Fruit fly (Drosophila melanogaster) Kc167 (cell line): ENCODE data around the gene amx.

Experiments
- Myc ChIP-seq: fragments of >200 bp; optimal IDR thresholded peaks from 2 replicates; lab custom pipeline; 2017; ENCODE audit warnings: missing external identifiers
- Sin3A ChIP-seq: fragments of >200 bp; optimal IDR thresholded peaks from 2 replicates; lab custom pipeline; 2018; ENCODE audit warnings: missing external identifiers
- h ChIP-seq: fragments of >200 bp; optimal IDR thresholded peaks from 3 replicates; lab custom pipeline; 2018; ENCODE audit warnings: missing external identifiers
- insv ChIP-seq: fragments of >200 bp; optimal IDR thresholded peaks from 3 replicates; lab custom pipeline; 2018; ENCODE audit warnings: missing external identifiers
- psq ChIP-seq: fragments of >200 bp; optimal IDR thresholded peaks from 2 replicates; lab custom pipeline; 2017; ENCODE audit warnings: missing external identifiers
- ttk ChIP-seq: sonication (Bioruptor generic); optimal IDR thresholded peaks from 2 replicates; lab custom pipeline; 2017; ENCODE audit warnings: missing external identifiers

The amx gene

DNA sequence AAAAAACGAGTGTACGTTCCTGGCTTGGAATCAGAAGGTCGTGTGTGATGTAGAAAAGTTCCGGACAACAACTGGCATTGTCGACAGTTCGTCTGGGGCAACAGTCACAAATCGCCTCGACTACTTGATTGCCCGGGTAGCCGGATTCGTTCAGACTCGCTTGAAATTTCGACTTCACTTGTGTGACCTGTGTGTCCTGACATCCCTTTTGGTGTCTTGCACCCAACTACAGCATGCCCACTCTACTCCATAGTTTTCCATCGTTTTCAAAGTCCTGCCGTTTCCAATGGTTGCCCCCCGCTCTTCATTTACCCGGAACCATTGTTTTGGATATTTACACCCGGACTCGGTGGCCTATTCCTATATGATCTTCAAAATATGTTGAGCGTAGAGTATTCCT, 20.5 kb upstream of the amx start, which contains the start of gene Erk7:
Gene Erk7, minus strand, starts transcription at position 101 of the 400 bp plus-strand sequence.
- TF ChIP-seq psq: no peak
- no peak for TF ChIP-seq Sin3A (lab: Kevin White, UChicago)
- TF ChIP-seq h (lab: Kevin White, UChicago): no peak
- TF ChIP-seq insv (lab: Kevin White, UChicago): no peak
- no peak for TF ChIP-seq Myc
- TF ChIP-seq ttk: no peak

DNA sequence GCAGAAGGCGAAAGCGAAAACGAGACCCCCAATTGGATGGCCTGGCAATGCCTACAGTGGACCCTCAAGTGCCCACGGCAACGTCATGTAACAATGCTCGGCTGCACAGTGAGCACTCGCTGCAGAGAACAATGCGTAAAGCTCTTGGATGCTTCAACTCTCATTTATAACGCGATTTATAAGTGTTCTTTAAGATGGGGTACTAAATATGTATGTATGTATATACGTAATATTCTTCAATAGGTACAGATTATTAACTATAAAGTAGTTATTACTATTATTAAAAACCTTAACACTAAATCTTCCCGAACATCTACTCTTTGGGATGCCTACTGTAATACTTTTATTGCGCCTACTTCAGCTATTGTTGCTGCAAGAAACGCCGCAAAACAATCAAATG, 18.9 kb upstream of the amx start:
- TF ChIP-seq psq (no peak), insv (lab: Kevin White, UChicago) (no peak), Sin3A (lab: Kevin White, UChicago) (no peak), h (lab: Kevin White, UChicago) (no peak), Myc (no peak), ttk (no peak)

DNA sequence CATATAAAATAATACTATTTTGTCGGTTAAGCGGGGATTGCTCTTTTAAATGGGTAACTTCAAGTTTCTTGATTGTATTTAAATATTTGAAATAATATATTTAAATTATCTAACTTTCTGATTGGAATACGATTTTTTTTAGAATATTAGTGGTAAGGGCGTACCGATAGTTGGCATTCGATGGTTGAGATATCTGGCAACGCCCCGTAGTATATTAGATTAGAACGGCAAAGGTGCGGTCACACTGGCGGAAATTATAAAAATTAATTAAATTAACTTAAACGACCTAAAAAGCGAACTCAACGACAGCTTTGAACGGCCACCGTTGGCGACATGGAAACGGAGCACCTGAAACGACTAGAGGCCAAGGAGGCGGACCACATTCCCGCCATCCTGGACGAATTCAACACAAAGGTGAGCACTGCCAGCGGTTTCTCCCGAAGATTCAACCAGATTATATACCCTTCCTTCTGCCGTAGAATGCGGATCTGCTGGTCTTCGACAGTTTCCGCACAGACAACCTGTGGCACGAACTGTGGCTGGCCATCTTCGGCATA, 8.9 kb upstream of the amx start, which contains the start of gene ric8a:
Gene ric8a, plus strand, starts transcription at position 205 of the 557 bp plus-strand sequence.
- TF ChIP-seq ttk (no peak), h (lab: Kevin White, UChicago) (no peak), Sin3A (lab: Kevin White, UChicago) (no peak), psq (no peak), Myc (no peak), insv (lab: Kevin White, UChicago) (no peak)

DNA sequence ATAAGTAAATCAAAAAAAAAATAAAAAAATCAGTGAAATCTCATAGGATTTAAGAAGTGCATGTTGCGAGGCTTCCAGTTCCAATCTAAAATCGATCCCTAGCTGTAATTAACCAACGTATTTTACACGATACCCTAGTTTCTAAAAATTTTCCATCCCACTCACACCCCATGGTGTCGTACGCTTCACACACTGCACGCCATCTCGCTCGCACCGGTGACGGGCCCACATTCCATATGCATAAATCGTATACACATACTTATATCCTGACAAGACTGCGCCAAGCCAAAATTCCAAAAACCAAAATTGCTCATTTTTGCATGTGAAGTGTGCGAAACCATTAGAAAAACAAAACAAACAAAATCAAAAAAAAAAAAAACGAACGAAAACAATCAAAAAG, 7.9 kb upstream of the amx start:
- TF ChIP-seq Sin3A (lab: Kevin White, UChicago): no peak
- no peak for TF ChIP-seq psq
- TF ChIP-seq Myc: no peak
- no peak for TF ChIP-seq h (lab: Kevin White, UChicago)
- no peak for TF ChIP-seq ttk
- TF ChIP-seq insv (lab: Kevin White, UChicago): no peak

DNA sequence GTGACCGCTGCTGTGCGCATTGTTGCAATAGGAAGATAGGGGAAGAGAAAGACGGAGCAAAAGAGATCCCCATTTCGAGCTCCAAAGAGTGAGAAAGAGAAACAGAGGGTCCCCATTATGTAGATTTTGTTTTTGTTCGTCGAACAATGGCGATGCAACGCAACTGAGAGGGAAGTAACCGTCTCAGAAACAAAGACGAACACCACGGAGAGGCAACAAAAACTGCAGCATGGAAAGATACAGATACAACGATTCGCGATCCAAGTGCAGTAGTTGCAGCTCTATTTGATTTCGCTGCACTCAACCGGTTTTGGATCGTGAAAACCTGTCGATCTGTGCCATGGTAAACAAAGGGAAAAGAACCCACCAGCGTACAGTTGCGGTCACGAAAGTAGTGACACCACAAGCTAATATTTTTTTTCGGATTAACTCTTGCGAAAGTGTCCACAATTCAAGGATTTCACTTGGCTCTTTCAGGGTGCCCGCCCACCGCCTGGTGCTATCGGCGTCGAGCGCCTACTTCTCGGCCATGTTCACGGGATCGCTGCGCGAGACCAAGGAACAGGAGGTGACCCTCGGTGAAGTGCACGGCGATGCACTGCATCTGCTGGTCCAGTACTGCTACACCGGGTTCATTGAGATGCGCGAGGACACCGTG, 5.0 kb upstream of the amx start:
- TF ChIP-seq h (lab: Kevin White, UChicago) (no peak), ttk (no peak), insv (lab: Kevin White, UChicago) (no peak), Sin3A (lab: Kevin White, UChicago) (no peak), psq (no peak), Myc (no peak)

DNA sequence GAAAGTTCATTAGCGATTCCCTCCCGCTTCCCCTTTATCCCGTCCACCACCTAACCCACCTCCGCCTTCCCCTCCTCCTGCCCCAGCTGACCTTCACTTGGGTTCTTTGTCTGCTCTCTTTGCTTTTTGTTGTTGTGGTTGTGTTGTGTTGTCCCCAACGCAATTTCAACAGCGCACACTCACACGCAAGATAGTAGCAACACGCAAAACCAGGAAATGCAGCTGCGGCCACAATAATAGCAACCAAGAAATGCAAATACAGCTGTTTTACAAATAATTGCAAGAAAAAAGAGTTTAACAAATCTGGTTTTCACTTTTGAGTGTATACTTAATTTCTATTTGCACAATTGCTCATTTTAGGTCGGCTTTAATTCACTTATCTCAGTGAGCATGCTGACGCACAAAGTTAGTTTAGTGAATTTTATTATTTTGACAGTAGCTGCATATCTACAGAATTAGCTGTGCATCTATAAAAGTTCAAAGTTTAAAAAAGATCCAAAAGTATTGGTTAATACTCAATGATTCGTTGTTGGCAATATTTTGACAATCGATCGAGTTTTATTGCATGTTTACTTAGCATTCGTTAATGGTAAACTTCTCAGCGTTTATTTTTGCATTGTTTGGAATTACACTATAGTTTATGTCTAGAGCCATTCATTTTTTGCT, 4.2 kb upstream of the amx start:
- no peak for TF ChIP-seq h (lab: Kevin White, UChicago)
- no peak for TF ChIP-seq psq
- no peak for TF ChIP-seq Myc
- TF ChIP-seq ttk: no peak
- TF ChIP-seq Sin3A (lab: Kevin White, UChicago): no peak
- TF ChIP-seq insv (lab: Kevin White, UChicago): no peak

DNA sequence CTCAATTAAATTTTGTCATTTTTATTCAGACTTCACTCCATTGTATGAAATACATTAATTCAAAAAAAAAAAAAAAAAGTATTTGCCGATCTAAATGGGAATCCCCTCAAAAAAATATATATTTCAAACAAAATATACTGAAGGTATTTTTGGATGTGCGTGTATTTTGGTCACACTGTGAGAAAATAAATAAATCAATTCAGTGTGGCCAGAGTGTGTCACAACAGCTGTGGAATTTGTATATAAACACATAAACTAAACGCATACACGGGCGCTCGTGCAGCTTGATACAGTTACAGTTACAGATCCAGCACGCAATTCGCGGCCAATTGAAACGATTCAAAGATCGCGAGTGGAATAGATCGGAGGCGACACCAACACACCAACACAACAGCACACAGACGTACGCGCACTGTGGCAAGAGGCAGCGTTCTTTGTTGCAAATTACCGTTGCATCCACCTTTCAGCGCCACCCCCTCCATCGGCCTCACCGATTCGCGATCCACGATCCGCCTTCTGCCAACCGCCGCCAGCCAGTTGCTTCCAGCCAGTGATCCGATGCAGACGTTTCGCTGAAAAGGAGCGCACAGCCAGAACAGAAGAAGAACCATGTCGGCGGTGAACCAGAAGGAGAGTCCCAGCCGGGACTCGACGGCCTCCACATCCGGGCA, 3.2 kb upstream of the amx start, which contains the start of gene CG17754:
Gene CG17754, plus strand, starts transcription at position 260 of the 671 bp plus-strand sequence.
- TF ChIP-seq insv (lab: Kevin White, UChicago) (no peak), h (lab: Kevin White, UChicago) (no peak), ttk (no peak), Myc (no peak), Sin3A (lab: Kevin White, UChicago) (no peak), psq (no peak)

DNA sequence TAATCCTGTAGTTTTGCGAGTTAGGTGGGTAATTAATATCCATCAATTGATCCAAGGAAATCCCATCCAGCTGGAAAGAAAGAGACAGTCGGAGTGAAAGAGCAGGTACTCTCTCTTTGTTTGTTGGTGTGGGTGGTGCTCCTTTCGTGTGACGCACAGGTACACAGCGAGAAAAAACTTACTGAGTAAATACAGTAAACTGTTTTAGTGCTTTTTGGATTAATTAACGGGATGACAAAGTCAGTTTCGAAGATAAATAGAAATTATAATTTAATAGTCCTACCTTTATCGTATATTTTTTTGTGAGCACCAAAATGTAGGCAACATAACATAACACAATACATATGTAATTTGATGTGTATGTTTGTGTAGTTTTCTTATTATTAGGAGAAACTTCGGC, 904 bp upstream of the amx start:
- TF ChIP-seq Myc: no peak

DNA sequence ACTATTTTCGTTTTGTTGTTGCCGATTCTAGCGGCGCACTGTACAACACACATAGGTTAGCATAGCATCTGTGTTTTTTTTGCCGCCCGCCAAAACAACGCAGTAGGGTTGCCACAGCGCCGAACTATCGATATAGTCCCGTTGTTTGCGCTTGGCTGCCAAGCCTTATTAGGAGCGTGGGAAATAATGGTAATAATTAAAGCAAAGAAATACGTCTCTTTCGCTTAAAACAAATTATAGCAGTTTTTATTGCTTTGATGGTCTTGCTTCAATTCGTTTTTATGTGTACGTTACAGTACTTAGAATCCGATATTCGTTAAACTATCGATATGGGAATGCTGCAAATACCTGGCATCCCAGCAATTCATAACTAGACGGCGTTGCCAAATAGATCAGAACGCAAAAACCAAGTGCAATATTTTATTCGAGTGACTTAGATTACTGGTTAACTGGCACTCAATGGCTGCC, 3.7 kb downstream of the amx start, which contains the start of the genes mxc and Larp7:
Gene mxc, minus strand, starts transcription at position 51 of the 468 bp plus-strand sequence.
Gene Larp7, plus strand, starts transcription at position 401 of the 468 bp plus-strand sequence.
- TF ChIP-seq h (lab: Kevin White, UChicago) (no peak), Myc (no peak), Sin3A (lab: Kevin White, UChicago) (no peak), psq (no peak), insv (lab: Kevin White, UChicago) (no peak), ttk (no peak)

DNA sequence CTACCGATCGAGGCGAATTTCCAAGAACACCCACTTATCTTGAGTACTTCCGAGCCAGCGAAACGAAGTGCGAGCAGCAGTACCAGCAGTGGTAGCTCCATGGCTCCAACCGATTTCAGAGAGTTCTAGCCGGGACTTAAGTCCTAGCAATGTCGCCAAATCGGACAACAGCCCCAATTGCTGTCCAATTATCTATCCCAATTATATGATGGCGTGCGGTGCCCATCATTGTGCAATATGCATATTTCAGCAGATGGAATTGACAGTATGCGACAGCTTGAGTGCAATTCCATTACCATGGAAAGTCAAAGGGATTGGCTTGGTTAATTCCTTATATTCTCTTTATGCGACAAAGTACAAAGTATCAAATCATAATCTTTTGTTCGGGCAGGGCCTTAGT, 10.7 kb downstream of the amx start, which contains the start of gene Ir8a:
Gene Ir8a, minus strand, starts transcription at position 101 of the 400 bp plus-strand sequence.
- no peak for TF ChIP-seq insv (lab: Kevin White, UChicago)
- no peak for TF ChIP-seq Myc
- no peak for TF ChIP-seq Sin3A (lab: Kevin White, UChicago)
- TF ChIP-seq h (lab: Kevin White, UChicago): no peak
- no peak for TF ChIP-seq psq
- TF ChIP-seq ttk: no peak

DNA sequence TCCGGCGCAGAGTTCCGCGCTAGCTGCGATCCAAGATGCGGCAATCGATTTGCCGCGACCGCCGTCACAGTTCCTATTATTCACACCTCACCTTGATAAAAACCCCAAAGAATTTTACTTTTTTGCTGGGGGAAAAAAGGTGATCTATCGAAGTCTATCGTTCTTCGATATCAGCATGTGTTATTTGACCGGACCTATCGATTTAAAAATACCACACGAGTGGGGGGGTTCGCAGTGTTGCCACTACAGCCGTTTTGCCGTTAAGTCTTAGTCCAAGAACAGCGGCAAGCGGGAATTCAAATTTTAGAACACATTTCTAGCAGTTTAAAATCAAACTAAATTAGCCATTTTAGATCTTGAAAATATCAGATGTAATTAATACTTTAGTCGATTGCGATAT, 14.9 kb downstream of the amx start, which contains the start of gene CG12121:
Gene CG12121, minus strand, starts transcription at position 180 of the 400 bp plus-strand sequence.
- TF ChIP-seq ttk: no peak
- no peak for TF ChIP-seq h (lab: Kevin White, UChicago)
- no peak for TF ChIP-seq Myc
- no peak for TF ChIP-seq psq
- no peak for TF ChIP-seq insv (lab: Kevin White, UChicago)
- no peak for TF ChIP-seq Sin3A (lab: Kevin White, UChicago)

DNA sequence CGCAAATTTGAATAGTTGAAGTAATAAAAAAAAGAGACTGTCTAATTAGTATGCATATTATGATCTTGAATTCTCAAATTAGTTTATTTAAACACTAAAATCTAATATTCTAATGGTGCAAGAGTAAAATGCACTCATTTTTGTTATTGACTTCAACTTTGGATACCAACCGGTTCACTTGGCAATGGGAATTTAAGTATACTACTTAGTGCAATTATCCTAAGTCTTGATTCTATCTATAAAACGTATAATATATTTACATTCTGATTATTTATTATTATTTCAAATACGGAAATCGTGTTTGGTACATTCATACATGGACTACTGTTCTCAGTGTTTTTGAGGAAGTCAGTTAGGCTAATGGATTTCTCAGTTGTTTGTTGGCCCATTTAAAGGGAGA, 20.3 kb downstream of the amx start, which contains the start of gene Gr8a:
Gene Gr8a, plus strand, starts transcription at position 301 of the 400 bp plus-strand sequence.
- TF ChIP-seq psq: no peak
- no peak for TF ChIP-seq Sin3A (lab: Kevin White, UChicago)
- no peak for TF ChIP-seq Myc
- no peak for TF ChIP-seq ttk
- TF ChIP-seq insv (lab: Kevin White, UChicago): no peak
- no peak for TF ChIP-seq h (lab: Kevin White, UChicago)
